Worm (Caenorhabditis elegans) whole organism, early embryonic: ENCODE data around the gene npr-3.

ENCODE experiments used
- B0310.2 ChIP-seq: sonication (generic microtip); optimal IDR thresholded peaks from 2 replicates; lab custom pipeline; 2016; ENCODE audit warnings: mild to moderate bottlenecking, missing genetic modification characterization, missing compliant biosample characterization
- aly-1 ChIP-seq: sonication (generic microtip); optimal IDR thresholded peaks from 2 replicates; lab custom pipeline; 2016; ENCODE audit warnings: missing genetic modification characterization, missing compliant biosample characterization
- ama-1 ChIP-seq: fragments of 150-350 bp; optimal IDR thresholded peaks from 2 replicates; lab custom pipeline; 2014
- ceh-13 ChIP-seq: fragments of 200-800 bp; sonication (Bioruptor generic); optimal IDR thresholded peaks from 2 replicates; lab custom pipeline; 2018; ENCODE audit warnings: mild to moderate bottlenecking, missing genetic modification characterization, missing compliant biosample characterization
- ceh-36 ChIP-seq: sonication (generic microtip); optimal IDR thresholded peaks from 2 replicates; lab custom pipeline; 2016; ENCODE audit warnings: missing genetic modification characterization, inconsistent platforms, missing compliant biosample characterization
- ets-7 ChIP-seq: sonication (generic microtip); optimal IDR thresholded peaks from 2 replicates; lab custom pipeline; 2016; ENCODE audit warnings: missing genotype, missing genetic modification characterization, missing compliant biosample characterization
- flt-1 ChIP-seq: fragments of 200-800 bp; sonication (Bioruptor generic); IDR thresholded peaks from 2 replicates; pipeline ENCODE4 v1.3.6; 2022; ENCODE audit warnings: missing genetic modification characterization, missing compliant biosample characterization
- hmg-4 ChIP-seq: fragments of 200-800 bp; sonication (Bioruptor generic); optimal IDR thresholded peaks from 2 replicates; lab custom pipeline; 2018; ENCODE audit warnings: mild to moderate bottlenecking, missing genetic modification characterization, missing compliant biosample characterization
- hnd-1 ChIP-seq: sonication (generic microtip); optimal IDR thresholded peaks from 2 replicates; lab custom pipeline; 2016; ENCODE audit warnings: missing genetic modification characterization, missing compliant biosample characterization
- pes-1 ChIP-seq: fragments of 200-800 bp; sonication (Bioruptor generic); IDR thresholded peaks from 2 replicates; pipeline ENCODE4 v1.3.6; 2022; ENCODE audit warnings: missing genetic modification reagents, missing genetic modification characterization, missing compliant biosample characterization
- scrt-1 ChIP-seq: fragments of 200-800 bp; sonication (Bioruptor generic); IDR thresholded peaks from 2 replicates; pipeline ENCODE4 v1.3.6; 2022; ENCODE audit warnings: missing genetic modification characterization, missing compliant biosample characterization
- tbx-37 ChIP-seq: fragments of 200-800 bp; sonication (Bioruptor generic); conservative IDR thresholded peaks from 2 replicates; pipeline ENCODE4 v1.3.6; 2022; ENCODE audit warnings: missing genetic modification reagents, missing genetic modification characterization, missing compliant biosample characterization
- tra-4 ChIP-seq: sonication (generic microtip); optimal IDR thresholded peaks from 2 replicates; lab custom pipeline; 2017; ENCODE audit warnings: missing genetic modification characterization, missing compliant biosample characterization

DNA sequence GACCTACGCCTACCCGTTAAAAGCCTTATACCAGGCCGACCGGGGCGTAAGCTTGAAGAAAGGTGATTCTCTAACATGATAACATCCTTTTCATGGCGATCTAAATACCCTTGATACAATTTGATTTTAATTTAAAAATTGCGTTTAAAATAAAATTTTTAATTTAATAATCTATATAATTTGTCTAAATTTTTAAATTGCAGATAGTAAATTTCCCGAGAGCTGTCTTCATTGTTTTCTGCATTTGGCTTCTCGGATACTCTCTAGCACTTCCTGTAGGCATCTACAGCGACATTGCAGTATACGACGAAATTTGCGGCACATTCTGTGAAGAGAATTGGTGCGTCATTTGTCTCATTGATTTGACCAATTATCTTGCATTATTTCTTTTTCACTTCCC, 1.6 kb downstream of the npr-3 start:
- no peak for TF ChIP-seq ets-7 (tag; lab: Kevin White, UChicago)
- no peak for TF ChIP-seq ceh-13 (GFP tag; lab: Kevin White, UChicago)
- TF ChIP-seq ama-1 (lab: Kevin White, UChicago): no peak
- TF ChIP-seq ceh-36: no peak
- no peak for TF ChIP-seq tbx-37 (GFP tag; lab: Robert Waterston, UW)
- TF ChIP-seq hmg-4: no peak
- TF ChIP-seq tra-4 (tag; lab: Kevin White, UChicago): no peak
- TF ChIP-seq B0310.2 (tag; lab: Kevin White, UChicago): no peak
- no peak for TF ChIP-seq aly-1
- no peak for TF ChIP-seq scrt-1 (GFP tag; lab: Robert Waterston, UW)
- no peak for TF ChIP-seq flt-1 (GFP tag; lab: Robert Waterston, UW)
- TF ChIP-seq pes-1: no peak
- TF ChIP-seq hnd-1: no peak
